Worm (Caenorhabditis elegans): ENCODE measurements around the gene lgc-9.
A peak's percentile ranks its signal among the peaks of the same experiment; 100 is the strongest.

Gene lgc-9

DNA sequence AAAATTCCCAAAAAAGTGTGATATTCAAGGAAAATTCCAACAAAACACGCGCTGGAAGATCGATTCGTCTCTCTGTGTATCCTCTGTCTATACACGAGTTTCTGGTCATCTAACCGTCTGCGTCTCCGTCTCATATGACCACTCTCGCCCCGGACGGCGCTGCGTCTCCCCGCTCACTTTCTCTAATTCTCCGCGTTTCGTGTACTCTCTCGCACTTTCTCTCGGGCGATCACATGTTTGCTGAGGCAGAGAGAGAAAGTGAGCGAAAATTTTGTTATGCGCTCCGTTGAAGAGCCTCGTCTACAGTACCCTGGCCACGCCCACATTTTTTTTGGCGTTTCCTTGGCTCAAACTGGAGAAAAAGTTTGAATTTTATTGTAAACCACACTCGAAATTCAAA, 30.9 kb upstream of the lgc-9 start (continued):
- TF ChIP-seq ceh-100 (GFP tag; IDR thresholded peaks at IDR 0.05), result peak; percentile 31; the same call in 1 of the 2 replicates
- TF ChIP-seq ZK185.1 (tag; optimal IDR thresholded peaks at IDR 0.05; ENCODE audit: poor library complexity, severe bottlenecking), result peak; percentile 46
- TF ChIP-seq Y67H2A.10 (GFP tag; conservative IDR thresholded peaks at IDR 0.05), result peak; percentile 59
- TF ChIP-seq K12H6.12 (tag; optimal IDR thresholded peaks at IDR 0.05), result peak; percentile 86
- TF ChIP-seq nhr-120 (GFP tag; IDR thresholded peaks at IDR 0.05), result no peak
- peak; percentile 67 for TF ChIP-seq lir-1 (GFP tag; conservative IDR thresholded peaks at IDR 0.05)
- TF ChIP-seq tlf-1 (GFP tag; optimal IDR thresholded peaks at IDR 0.05), result peak; percentile 67
- TF ChIP-seq C06A6.2 (GFP tag; conservative IDR thresholded peaks at IDR 0.05), result peak; percentile 66
- TF ChIP-seq nhr-80 (tag; optimal IDR thresholded peaks at IDR 0.05), result peak; percentile 72
- TF ChIP-seq madf-10 (tag; optimal IDR thresholded peaks at IDR 0.05), result peak; percentile 71
- TF ChIP-seq snpc-1.3 (tag; optimal IDR thresholded peaks at IDR 0.05; ENCODE audit: insufficient read depth), result no peak
- TF ChIP-seq atf-7 (tag; optimal IDR thresholded peaks at IDR 0.05), result peak; percentile 83
- TF ChIP-seq ztf-22 (GFP tag; optimal IDR thresholded peaks at IDR 0.05), result peak; percentile 44
- TF ChIP-seq ceh-27 (GFP tag; optimal IDR thresholded peaks at IDR 0.05), result peak; percentile 83
- TF ChIP-seq pha-4 (tag; optimal IDR thresholded peaks at IDR 0.05), result no peak
- TF ChIP-seq Y53G8AR.9 (GFP tag; conservative IDR thresholded peaks at IDR 0.05), result peak; percentile 88
- peak; percentile 64 for TF ChIP-seq cebp-1 (GFP tag; IDR thresholded peaks at IDR 0.05)
- peak; percentile 90 for TF ChIP-seq cebp-1 (tag; optimal IDR thresholded peaks at IDR 0.05)
- peak; percentile 91 for TF ChIP-seq mcd-1 (GFP tag; IDR thresholded peaks at IDR 0.05)
- peak in 1 of 3 experiments; percentile 65 for TF ChIP-seq lin-35 (GFP tag; optimal IDR thresholded peaks at IDR 0.05)
- TF ChIP-seq snpc-3.4 (tag; optimal IDR thresholded peaks at IDR 0.05), result no peak
- peak; percentile 80 for TF ChIP-seq lin-54 (GFP tag; optimal IDR thresholded peaks at IDR 0.05)
- peak in 1 of 2 experiments; percentile 50 for TF ChIP-seq let-607 (tag; optimal IDR thresholded peaks at IDR 0.05)
- peak; percentile 63; the same call in 1 of the 2 replicates for TF ChIP-seq lin-26 (GFP tag; IDR thresholded peaks at IDR 0.05)
- TF ChIP-seq him-1 (tag; optimal IDR thresholded peaks at IDR 0.05), result no peak
- no peak for TF ChIP-seq xnd-1 (tag; optimal IDR thresholded peaks at IDR 0.05)
- TF ChIP-seq ztf-26 (tag; optimal IDR thresholded peaks at IDR 0.05), result peak; percentile 73
- TF ChIP-seq sea-2 (GFP tag; IDR thresholded peaks at IDR 0.05), result no peak
- TF ChIP-seq ekl-4 (GFP tag; IDR thresholded peaks at IDR 0.05), result peak; percentile 93
- TF ChIP-seq F22D6.2 (tag; optimal IDR thresholded peaks at IDR 0.05), result peak; percentile 48
- peak; percentile 88 for TF ChIP-seq dox-1 (GFP tag; IDR thresholded peaks at IDR 0.05)
- peak; percentile 63 for TF ChIP-seq rcor-1 (GFP tag; IDR thresholded peaks at IDR 0.05)
- TF ChIP-seq ccch-3 (GFP tag; optimal IDR thresholded peaks at IDR 0.05), result no peak
- peak; percentile 83 for TF ChIP-seq let-526 (GFP tag; IDR thresholded peaks at IDR 0.05)
- TF ChIP-seq K11D2.4 (GFP tag; IDR thresholded peaks at IDR 0.05), result peak; percentile 85
- peak; percentile 95 for TF ChIP-seq attf-5 (GFP tag; optimal IDR thresholded peaks at IDR 0.05)
- TF ChIP-seq somi-1 (GFP tag; optimal IDR thresholded peaks at IDR 0.05), result peak; percentile 61
- peak; percentile 39 for TF ChIP-seq athp-1 (tag; optimal IDR thresholded peaks at IDR 0.05)
- peak; percentile 51 for TF ChIP-seq tbp1 (GFP tag; optimal IDR thresholded peaks at IDR 0.05)
- TF ChIP-seq chd-7 (tag; optimal IDR thresholded peaks at IDR 0.05), result peak; percentile 66
- TF ChIP-seq snpc-4 (GFP tag; optimal IDR thresholded peaks at IDR 0.05), result no peak
- TF ChIP-seq snpc-4 (tag; optimal IDR thresholded peaks at IDR 0.05), result peak in 2 of 4 experiments; percentile 64 to 65
- no peak for TF ChIP-seq unc-62 (GFP tag; optimal IDR thresholded peaks at IDR 0.05)
- peak; percentile 59; the same call in 1 of the 2 replicates for TF ChIP-seq C17E4.6 (GFP tag; IDR thresholded peaks at IDR 0.05)
- TF ChIP-seq T07F8.4 (tag; optimal IDR thresholded peaks at IDR 0.05), result no peak
- peak; percentile 27 for TF ChIP-seq ztf-18 (tag; optimal IDR thresholded peaks at IDR 0.05)
- TF ChIP-seq sdz-38 (tag; optimal IDR thresholded peaks at IDR 0.05), result no peak
- TF ChIP-seq dpl-1 (GFP tag; optimal IDR thresholded peaks at IDR 0.05), result peak; percentile 10

All from whole organism, young adult.